Worm (Caenorhabditis elegans): ENCODE results near the gene nphp-2.

nphp-2 gene

ce11 chrV:1937963-1938362, 42.4 kb downstream of the nphp-2 start, which contains the start of gene glb-25:
Gene glb-25, plus strand, starts transcription at chrV:1938263.
- TF ChIP-seq ztf-4 (tag; optimal IDR thresholded peaks at IDR 0.05) (no peak), mbf-1 (tag; optimal IDR thresholded peaks at IDR 0.05) (no peak), crh-2 (tag; optimal IDR thresholded peaks at IDR 0.05) (no peak), nhr-23 (tag; optimal IDR thresholded peaks at IDR 0.05) (no peak), nhr-21 (tag; optimal IDR thresholded peaks at IDR 0.05) (no peak), lin-13 (GFP tag; optimal IDR thresholded peaks at IDR 0.05) (no peak), nhr-6 (tag; optimal IDR thresholded peaks at IDR 0.05) (no peak), nhr-12 (tag; optimal IDR thresholded peaks at IDR 0.05) (no peak), unc-62 (GFP tag; optimal IDR thresholded peaks at IDR 0.05) (no peak), peb-1 (tag; optimal IDR thresholded peaks at IDR 0.05) (no peak), aly-2 (tag; optimal IDR thresholded peaks at IDR 0.05) (no peak)

DNA sequence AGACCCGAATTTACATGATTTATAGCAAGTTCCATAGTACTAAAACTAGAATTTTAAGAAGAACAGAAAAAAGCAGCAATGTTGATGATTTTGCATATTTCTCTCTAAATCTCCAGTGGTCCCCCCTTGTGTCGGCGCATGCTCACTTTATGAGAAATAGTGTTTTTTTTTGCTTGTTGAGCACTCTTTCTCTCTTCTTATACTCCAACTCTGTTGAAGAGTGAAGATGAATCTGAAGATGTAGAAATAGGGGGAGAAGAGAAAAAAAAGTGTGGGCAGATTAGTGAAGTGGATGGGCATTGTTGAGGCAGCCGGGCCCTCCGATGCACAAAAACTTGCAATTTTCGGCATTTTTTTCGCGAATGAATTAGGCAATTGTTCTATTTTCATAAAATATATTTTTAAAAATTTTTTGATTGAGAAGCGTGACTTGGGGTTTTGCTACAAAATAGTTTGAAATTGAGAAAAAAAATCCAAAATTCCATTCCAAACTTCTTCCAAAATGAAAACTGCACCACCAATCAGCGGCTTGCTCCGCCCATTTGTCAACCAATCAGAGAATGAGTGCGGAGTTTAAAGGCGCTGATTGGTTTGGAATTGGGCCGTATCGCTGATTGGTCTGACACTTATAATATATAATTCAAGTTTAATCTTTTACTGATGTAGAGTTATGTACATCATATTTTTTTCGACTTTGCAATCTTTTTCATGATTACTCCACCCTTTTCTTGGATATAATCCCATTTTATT, 45.1 kb downstream of the nphp-2 start:
- TF ChIP-seq C34F6.9 (tag; optimal IDR thresholded peaks at IDR 0.05) (peak; percentile 10), fos-1 (tag; optimal IDR thresholded peaks at IDR 0.05) (no peak), unc-55 (GFP tag; optimal IDR thresholded peaks at IDR 0.05) (peak; percentile 21)

DNA sequence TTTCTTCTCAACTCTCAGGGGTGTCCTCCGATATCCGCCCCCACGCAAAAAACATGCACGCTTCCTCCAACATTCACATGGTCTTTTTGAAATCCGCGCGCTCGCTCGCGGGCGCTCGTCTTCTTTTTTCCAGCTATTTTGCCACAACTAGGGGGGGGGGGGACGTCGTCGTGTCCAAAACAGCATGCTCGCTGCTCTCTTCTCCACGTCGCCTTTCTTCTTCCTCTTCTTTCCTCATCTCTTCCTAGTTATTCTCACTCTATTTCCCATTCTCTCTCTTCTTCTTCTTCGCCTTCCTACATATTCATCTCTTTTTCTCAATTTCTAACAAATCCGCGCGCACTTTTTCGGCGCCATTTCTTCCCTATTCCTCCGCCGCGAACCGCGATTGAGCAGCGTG, 47.9 kb downstream of the nphp-2 start:
- TF ChIP-seq ztf-4 (tag; optimal IDR thresholded peaks at IDR 0.05) (no peak), ama-1 (optimal IDR thresholded peaks at IDR 0.05) (no peak), sma-9 (GFP tag; optimal IDR thresholded peaks at IDR 0.05) (peak; percentile 62), sma-9 (tag; optimal IDR thresholded peaks at IDR 0.05) (no peak), nhr-23 (tag; optimal IDR thresholded peaks at IDR 0.05) (no peak), lsy-2 (tag; optimal IDR thresholded peaks at IDR 0.05) (peak in 1 of 2 experiments; percentile 34), lin-13 (GFP tag; optimal IDR thresholded peaks at IDR 0.05) (peak; percentile 27), mdl-1 (tag; optimal IDR thresholded peaks at IDR 0.05) (peak in 1 of 2 experiments; percentile 62), nhr-129 (tag; optimal IDR thresholded peaks at IDR 0.05) (peak; percentile 28), lin-11 (tag; optimal IDR thresholded peaks at IDR 0.05) (peak; percentile 52), unc-62 (GFP tag; optimal IDR thresholded peaks at IDR 0.05) (no peak), C34F6.9 (tag; optimal IDR thresholded peaks at IDR 0.05) (peak; percentile 55), crh-2 (tag; optimal IDR thresholded peaks at IDR 0.05) (peak; percentile 46), zag-1 (tag; optimal IDR thresholded peaks at IDR 0.05) (peak; percentile 38), dmd-4 (tag; optimal IDR thresholded peaks at IDR 0.05) (no peak), unc-55 (GFP tag; optimal IDR thresholded peaks at IDR 0.05) (peak; percentile 59), F13H6.1 (tag; optimal IDR thresholded peaks at IDR 0.05) (peak; percentile 69)

- TF ChIP-seq mdl-1 (tag; optimal IDR thresholded peaks at IDR 0.05) (no peak), R02D3.7 (tag; optimal IDR thresholded peaks at IDR 0.05) (no peak), blmp-1 (tag; optimal IDR thresholded peaks at IDR 0.05; ENCODE audit: insufficient read depth) (no peak), snpc-4 (tag; optimal IDR thresholded peaks at IDR 0.05) (no peak), skn-1 (tag; optimal IDR thresholded peaks at IDR 0.05) (no peak), ceh-82 (tag; optimal IDR thresholded peaks at IDR 0.05) (no peak), nhr-25 (tag; optimal IDR thresholded peaks at IDR 0.05) (no peak), nhr-23 (tag; optimal IDR thresholded peaks at IDR 0.05) (no peak), nhr-77 (tag; optimal IDR thresholded peaks at IDR 0.05) (no peak)
Observed at ce11 chrV:1945875-1946274, 50.3 kb downstream of the nphp-2 start.

- TF ChIP-seq ztf-11 (tag; optimal IDR thresholded peaks at IDR 0.05) (no peak), snpc-4 (tag; optimal IDR thresholded peaks at IDR 0.05) (no peak), R02D3.7 (tag; optimal IDR thresholded peaks at IDR 0.05) (no peak), F13H6.1 (tag; optimal IDR thresholded peaks at IDR 0.05) (no peak), alr-1 (tag; optimal IDR thresholded peaks at IDR 0.05) (no peak), ceh-16 (tag; optimal IDR thresholded peaks at IDR 0.05) (no peak), mdl-1 (tag; optimal IDR thresholded peaks at IDR 0.05) (no peak), C34F6.9 (tag; optimal IDR thresholded peaks at IDR 0.05) (no peak), nhr-11 (tag; optimal IDR thresholded peaks at IDR 0.05) (no peak), zag-1 (tag; optimal IDR thresholded peaks at IDR 0.05) (no peak), dmd-4 (tag; optimal IDR thresholded peaks at IDR 0.05) (no peak)
Observed at ce11 chrV:1955246-1955645, 59.7 kb downstream of the nphp-2 start.

Data from whole organism, L2 larva.